Worm (Caenorhabditis elegans) whole organism, L2 larva: Measurements from ENCODE around the gene C15H9.11.

ENCODE experiments used
- ZK546.5 ChIP-seq: sonication (generic microtip); optimal IDR thresholded peaks from 2 replicates; lab custom pipeline; 2017; ENCODE audit warnings: missing biosample characterization, missing genetic modification characterization
- ceh-16 ChIP-seq: fragments of 150-350 bp; optimal IDR thresholded peaks from 2 replicates; lab custom pipeline; 2014; ENCODE audit warnings: missing biosample characterization, missing genetic modification characterization
- elt-3 ChIP-seq: sonication (generic microtip); optimal IDR thresholded peaks from 2 replicates; lab custom pipeline; 2017; ENCODE audit warnings: missing biosample characterization, missing genetic modification characterization
- peb-1 ChIP-seq: fragments of 150-350 bp; optimal IDR thresholded peaks from 2 replicates; lab custom pipeline; 2014; ENCODE audit warnings: missing biosample characterization, missing genetic modification characterization
- unc-62 ChIP-seq: fragments of 150-350 bp; optimal IDR thresholded peaks from 2 replicates; lab custom pipeline; 2014; ENCODE audit warnings: missing biosample characterization, missing genetic modification reagents, missing genetic modification characterization

ce11 chrX:6118086-6118825, 15.1 kb upstream of the C15H9.11 start, which contains the start of gene C15H9.2:
- TF ChIP-seq unc-62 (GFP tag; lab: Kevin White, UChicago) (no peak), ZK546.5 (no peak), peb-1 (no peak), elt-3 (tag; lab: Kevin White, UChicago) (no peak), ceh-16 (tag; lab: Kevin White, UChicago) (no peak)
